Fruit fly (Drosophila melanogaster): ENCODE results near the gene fh.
A peak's percentile ranks its signal among the peaks of the same experiment; 100 is the strongest.

Gene fh

dm6 chrX:9158366-9158765 is 9.5 kb upstream of the fh start, which contains the start of the genes Ost48 and Dlip1 (continued):
- TF ChIP-seq CG10959 (GFP tag; IDR thresholded peaks at IDR 0.05) (no peak), CG5245 (GFP tag; optimal IDR thresholded peaks at IDR 0.05) (no peak), nerfin-1 (tag; optimal IDR thresholded peaks at IDR 0.05) (no peak), CG3281 (GFP tag; optimal IDR thresholded peaks at IDR 0.05) (no peak), CG6813 (GFP tag; optimal IDR thresholded peaks at IDR 0.05) (no peak), phol (tag; optimal IDR thresholded peaks at IDR 0.05) (peak; percentile 36), lbe (GFP tag; optimal IDR thresholded peaks at IDR 0.05) (no peak), CG34224 (GFP tag; IDR thresholded peaks at IDR 0.05; ENCODE audit: partially characterized antibody) (peak; percentile 28; the same call in 1 of the 3 replicates), CG2875 (GFP tag; optimal IDR thresholded peaks at IDR 0.05) (no peak), bab2 (GFP tag; optimal IDR thresholded peaks at IDR 0.05) (no peak), nau (GFP tag; optimal IDR thresholded peaks at IDR 0.05) (no peak), CG13775 (GFP tag; optimal IDR thresholded peaks at IDR 0.05) (no peak), CG2116 (GFP tag; optimal IDR thresholded peaks at IDR 0.05) (peak; percentile 40), NfI (GFP tag; optimal IDR thresholded peaks at IDR 0.05) (no peak), CG31224 (GFP tag; IDR thresholded peaks at IDR 0.05) (no peak), p53 (GFP tag; optimal IDR thresholded peaks at IDR 0.05) (no peak), CG4404 (GFP tag; IDR thresholded peaks at IDR 0.05) (no peak), Rfx (GFP tag; IDR thresholded peaks at IDR 0.05) (no peak), Mad (GFP tag; optimal IDR thresholded peaks at IDR 0.05) (no peak), Doc2 (GFP tag; IDR thresholded peaks at IDR 0.05) (no peak), CG12659 (GFP tag; optimal IDR thresholded peaks at IDR 0.05) (no peak), Tbp (GFP tag; optimal IDR thresholded peaks at IDR 0.05) (no peak), Neu2 (GFP tag; optimal IDR thresholded peaks at IDR 0.05; ENCODE audit: borderline replicate concordance) (no peak), mam (GFP tag; optimal IDR thresholded peaks at IDR 0.05) (no peak), CG6175 (GFP tag; IDR thresholded peaks at IDR 0.05) (no peak), CG32532 (GFP tag; IDR thresholded peaks at IDR 0.05) (no peak), C15 (GFP tag; IDR thresholded peaks at IDR 0.05) (no peak), hb (GFP tag; IDR thresholded peaks at IDR 0.05; ENCODE audit: partially characterized antibody) (no peak), gro (GFP tag; optimal IDR thresholded peaks at IDR 0.05) (no peak), CG32767 (GFP tag; IDR thresholded peaks at IDR 0.05) (no peak), kni (GFP tag; optimal IDR thresholded peaks at IDR 0.05) (no peak), cas (GFP tag; IDR thresholded peaks at IDR 0.05) (no peak), Rx (GFP tag; IDR thresholded peaks at IDR 0.05) (no peak), CG17328 (GFP tag; IDR thresholded peaks at IDR 0.05) (no peak), CG11247 (GFP tag; IDR thresholded peaks at IDR 0.05) (no peak), CG12155 (GFP tag; optimal IDR thresholded peaks at IDR 0.05) (no peak), wek (GFP tag; optimal IDR thresholded peaks at IDR 0.05) (no peak), crol (GFP tag; IDR thresholded peaks at IDR 0.05) (no peak), Elba2 (GFP tag; optimal IDR thresholded peaks at IDR 0.05) (no peak), zf30C (GFP tag; optimal IDR thresholded peaks at IDR 0.05) (no peak), CG12236 (GFP tag; optimal IDR thresholded peaks at IDR 0.05) (no peak), Antp (GFP tag; optimal IDR thresholded peaks at IDR 0.05) (no peak), dpn (GFP tag; optimal IDR thresholded peaks at IDR 0.05) (no peak), esg (GFP tag; conservative IDR thresholded peaks at IDR 0.05) (no peak), CG15073 (GFP tag; optimal IDR thresholded peaks at IDR 0.05) (no peak), fru (optimal IDR thresholded peaks at IDR 0.05) (no peak), stwl (tag; optimal IDR thresholded peaks at IDR 0.05) (peak; percentile 54), CG10431 (GFP tag; optimal IDR thresholded peaks at IDR 0.05) (no peak), CG2678 (tag; optimal IDR thresholded peaks at IDR 0.05) (no peak), NK7.1 (GFP tag; optimal IDR thresholded peaks at IDR 0.05) (no peak), gem (tag; optimal IDR thresholded peaks at IDR 0.05) (no peak), Doc3 (GFP tag; IDR thresholded peaks at IDR 0.05; ENCODE audit: partially characterized antibody) (no peak), Sin3A (optimal IDR thresholded peaks at IDR 0.05) (peak; percentile 24)
